Fruit fly (Drosophila melanogaster): ENCODE measurements around the gene Appl.

DNA sequence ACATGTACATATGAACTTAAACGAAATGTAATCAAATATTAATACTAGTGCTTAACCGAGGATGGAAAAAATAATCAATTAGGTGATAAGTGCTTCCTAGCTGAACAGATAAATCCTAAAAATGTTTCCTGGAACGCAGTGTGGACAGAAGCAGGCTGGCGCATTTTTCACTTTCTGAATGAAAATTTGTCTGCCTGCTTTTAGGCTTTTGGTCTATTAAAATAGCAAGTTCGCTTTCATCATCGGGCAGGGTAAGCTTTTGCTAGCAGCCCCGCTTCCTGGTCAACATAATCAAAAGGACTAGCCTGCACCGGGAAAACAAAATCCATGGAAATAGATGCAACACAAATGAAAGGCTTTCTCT is 36.1 kb upstream of the Appl start:
- TF ChIP-seq CG8478 (optimal IDR thresholded peaks at IDR 0.05) (no peak), CTCF (optimal IDR thresholded peaks at IDR 0.05) (no peak)
